Fruit fly (Drosophila melanogaster): Measurements from ENCODE around the gene MED20.

MED20 gene

DNA sequence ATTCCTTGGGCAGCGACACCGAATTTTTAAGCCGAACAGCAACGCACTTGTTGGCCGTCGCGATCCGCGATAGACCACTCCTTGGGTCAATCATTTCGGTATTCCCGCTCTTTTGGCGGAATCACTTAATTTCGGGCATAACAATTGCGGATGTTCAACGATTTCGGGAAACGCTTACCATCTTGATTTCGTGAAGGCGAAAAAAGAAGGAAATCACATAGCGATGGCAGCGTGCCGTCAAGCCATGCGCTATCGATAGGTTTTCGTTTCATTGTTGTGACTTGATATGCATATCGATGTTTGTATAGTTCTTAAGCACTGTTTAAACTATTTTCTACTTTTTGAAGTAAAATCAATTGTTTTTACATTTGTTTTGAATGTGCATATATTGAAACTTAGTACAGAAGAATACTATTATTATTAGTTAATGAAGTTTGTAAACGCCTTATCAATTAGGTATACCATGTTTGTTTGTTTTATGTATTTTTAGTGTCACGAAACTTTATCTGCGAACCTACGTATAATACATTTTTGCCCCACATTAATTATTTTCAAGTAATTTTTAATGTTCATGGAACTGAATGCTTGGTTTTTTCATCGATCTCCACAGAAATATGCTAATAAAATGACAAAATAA, 29.9 kb downstream of the MED20 start, which contains the start of gene RpL36A (continued):
- TF ChIP-seq Fer3 (tag; optimal IDR thresholded peaks at IDR 0.05) (peak; percentile 68), exex (tag; optimal IDR thresholded peaks at IDR 0.05) (no peak), NfI (GFP tag; optimal IDR thresholded peaks at IDR 0.05) (peak; percentile 83), schlank (tag; optimal IDR thresholded peaks at IDR 0.05) (peak; percentile 68), CG13296 (GFP tag; optimal IDR thresholded peaks at IDR 0.05) (peak; percentile 75), pum (GFP tag; optimal IDR thresholded peaks at IDR 0.05) (no peak), CG8478 (optimal IDR thresholded peaks at IDR 0.05) (no peak), en (GFP tag; optimal IDR thresholded peaks at IDR 0.05) (peak; percentile 0), CG8924 (tag; optimal IDR thresholded peaks at IDR 0.05) (peak; percentile 52), HLH54F (GFP tag; optimal IDR thresholded peaks at IDR 0.05) (peak; percentile 31), oc (tag; optimal IDR thresholded peaks at IDR 0.05) (no peak), HHEX (GFP tag; optimal IDR thresholded peaks at IDR 0.05) (peak; percentile 54), HLH3B (GFP tag; IDR thresholded peaks at IDR 0.05) (0 out of 2 replicates have a peak, but pooled peaks have one; percentile 36), NK7.1 (GFP tag; optimal IDR thresholded peaks at IDR 0.05) (peak; percentile 42), CG14441 (GFP tag; IDR thresholded peaks at IDR 0.05) (peak; percentile 51), CG10209 (GFP tag; optimal IDR thresholded peaks at IDR 0.05) (peak; percentile 42), CG1024 (GFP tag; IDR thresholded peaks at IDR 0.05) (no peak), gt (GFP tag; IDR thresholded peaks at IDR 0.05) (no peak), CG3995 (GFP tag; optimal IDR thresholded peaks at IDR 0.05) (peak; percentile 90), Xbp1 (GFP tag; optimal IDR thresholded peaks at IDR 0.05) (peak; percentile 55), CG10366 (GFP tag; IDR thresholded peaks at IDR 0.05) (peak; percentile 60), CG10565 (GFP tag; optimal IDR thresholded peaks at IDR 0.05) (no peak), klu (GFP tag; IDR thresholded peaks at IDR 0.05) (no peak), CG12659 (GFP tag; optimal IDR thresholded peaks at IDR 0.05) (peak; percentile 81), Dek (tag; optimal IDR thresholded peaks at IDR 0.05) (peak; percentile 60), CG4707 (GFP tag; optimal IDR thresholded peaks at IDR 0.05) (peak; percentile 61), p53 (GFP tag; optimal IDR thresholded peaks at IDR 0.05) (peak; percentile 46), ttk (GFP tag; IDR thresholded peaks at IDR 0.05) (peak; percentile 18; the same call in 1 of the 2 replicates), sna (GFP tag; IDR thresholded peaks at IDR 0.05; ENCODE audit: partially characterized antibody) (0 out of 2 replicates have a peak, but pooled peaks have one; percentile 22), inv (GFP tag; IDR thresholded peaks at IDR 0.05; ENCODE audit: partially characterized antibody) (peak; percentile 86), maf-S (GFP tag; optimal IDR thresholded peaks at IDR 0.05) (peak; percentile 69), CG18476 (GFP tag; optimal IDR thresholded peaks at IDR 0.05) (no peak), psq (GFP tag; optimal IDR thresholded peaks at IDR 0.05) (no peak), Adf1 (GFP tag; IDR thresholded peaks at IDR 0.05) (peak; percentile 22; the same call in 1 of the 2 replicates), Dfd (GFP tag; optimal IDR thresholded peaks at IDR 0.05) (no peak), Stat92E (GFP tag; optimal IDR thresholded peaks at IDR 0.05) (peak in 1 of 3 experiments; percentile 79), CG17802 (tag; optimal IDR thresholded peaks at IDR 0.05) (peak; percentile 99), row (GFP tag; IDR thresholded peaks at IDR 0.05) (peak; percentile 74), Ravus (GFP tag; IDR thresholded peaks at IDR 0.05) (no peak; the same call in 1 of the 2 replicates), her (GFP tag; optimal IDR thresholded peaks at IDR 0.05) (peak; percentile 68), CG32532 (GFP tag; IDR thresholded peaks at IDR 0.05) (peak; percentile 66), wek (GFP tag; optimal IDR thresholded peaks at IDR 0.05) (peak; percentile 82), CG11398 (GFP tag; optimal IDR thresholded peaks at IDR 0.05) (peak; percentile 52), gem (tag; optimal IDR thresholded peaks at IDR 0.05) (no peak), Sin3A (optimal IDR thresholded peaks at IDR 0.05) (peak; percentile 3), CG13775 (GFP tag; optimal IDR thresholded peaks at IDR 0.05) (peak; percentile 64), CG33557 (GFP tag; optimal IDR thresholded peaks at IDR 0.05) (peak; percentile 37), CG18011 (GFP tag; optimal IDR thresholded peaks at IDR 0.05) (peak; percentile 45), CG3281 (GFP tag; optimal IDR thresholded peaks at IDR 0.05) (peak; percentile 68), CG13894 (tag; optimal IDR thresholded peaks at IDR 0.05) (no peak)

All from whole organism, embryonic.